Fruit fly (Drosophila melanogaster): ENCODE measurements around the gene Nha1.

The Nha1 gene

dm6 chr2L:6918517-6919202 lies 48.5 kb upstream of the Nha1 start, which contains the start of gene nop5 (continued):
- no peak for TF ChIP-seq pum (GFP tag; optimal IDR thresholded peaks at IDR 0.05)
- TF ChIP-seq CG5953 (GFP tag; IDR thresholded peaks at IDR 0.05): no peak
- TF ChIP-seq chif (GFP tag; optimal IDR thresholded peaks at IDR 0.05): no peak
- peak; percentile 44 for TF ChIP-seq sd (tag; optimal IDR thresholded peaks at IDR 0.05)
- TF ChIP-seq ind (GFP tag; optimal IDR thresholded peaks at IDR 0.05): peak; percentile 53
- TF ChIP-seq CG11093 (GFP tag; IDR thresholded peaks at IDR 0.05): no peak
- no peak for TF ChIP-seq CG10565 (GFP tag; optimal IDR thresholded peaks at IDR 0.05)
- TF ChIP-seq pzg (GFP tag; optimal IDR thresholded peaks at IDR 0.05): peak; percentile 47
- TF ChIP-seq Awh (GFP tag; IDR thresholded peaks at IDR 0.05): no peak
- peak; percentile 26; the same call in 1 of the 3 replicates for TF ChIP-seq CG14050 (GFP tag; IDR thresholded peaks at IDR 0.05)
- TF ChIP-seq Poxn (GFP tag; IDR thresholded peaks at IDR 0.05): no peak
- peak; percentile 5 for TF ChIP-seq sens (GFP tag)
- no peak for TF ChIP-seq seq (GFP tag; IDR thresholded peaks at IDR 0.05)
- peak; percentile 24 for TF ChIP-seq twi (tag; optimal IDR thresholded peaks at IDR 0.05)
- TF ChIP-seq otp (GFP tag; IDR thresholded peaks at IDR 0.05): no peak
- peak; percentile 5 for TF ChIP-seq CG5245 (GFP tag; optimal IDR thresholded peaks at IDR 0.05)
- peak; percentile 47 for TF ChIP-seq exex (tag; optimal IDR thresholded peaks at IDR 0.05)
- no peak for TF ChIP-seq sc (optimal IDR thresholded peaks at IDR 0.05)
- no peak for TF ChIP-seq sc (GFP tag; optimal IDR thresholded peaks at IDR 0.05)
- no peak for TF ChIP-seq Dip2 (GFP tag; IDR thresholded peaks at IDR 0.05)
- no peak for TF ChIP-seq CG14667 (GFP tag; IDR thresholded peaks at IDR 0.05)
- peak; percentile 24 for TF ChIP-seq cg (GFP tag; optimal IDR thresholded peaks at IDR 0.05)
- TF ChIP-seq tll (GFP tag; optimal IDR thresholded peaks at IDR 0.05): no peak
- TF ChIP-seq Dek (tag; optimal IDR thresholded peaks at IDR 0.05): peak; percentile 71
- no peak for TF ChIP-seq CG7928 (GFP tag; optimal IDR thresholded peaks at IDR 0.05)
- TF ChIP-seq schlank (tag; optimal IDR thresholded peaks at IDR 0.05): no peak
- peak; percentile 33 for TF ChIP-seq kah (GFP tag; optimal IDR thresholded peaks at IDR 0.05)
- TF ChIP-seq repo (GFP tag; optimal IDR thresholded peaks at IDR 0.05): no peak
- peak; percentile 88 for TF ChIP-seq cwo (GFP tag; optimal IDR thresholded peaks at IDR 0.05)
- no peak for TF ChIP-seq CG7357 (GFP tag; IDR thresholded peaks at IDR 0.05)
- TF ChIP-seq CG17361 (GFP tag; IDR thresholded peaks at IDR 0.05): peak; percentile 92
- no peak for TF ChIP-seq CG1647 (GFP tag; optimal IDR thresholded peaks at IDR 0.05)
- TF ChIP-seq CG30403 (GFP tag; optimal IDR thresholded peaks at IDR 0.05): peak; percentile 60
- TF ChIP-seq bigmax (GFP tag; optimal IDR thresholded peaks at IDR 0.05): peak; percentile 93
- peak; percentile 99 for TF ChIP-seq CG17186 (GFP tag; optimal IDR thresholded peaks at IDR 0.05)
- TF ChIP-seq CG6654 (GFP tag; optimal IDR thresholded peaks at IDR 0.05): peak; percentile 33
- no peak for TF ChIP-seq her (GFP tag; optimal IDR thresholded peaks at IDR 0.05)
- TF ChIP-seq odd (GFP tag; optimal IDR thresholded peaks at IDR 0.05): no peak
- no peak for TF ChIP-seq CG4404 (GFP tag; IDR thresholded peaks at IDR 0.05)
- no peak for TF ChIP-seq CG12769 (tag; optimal IDR thresholded peaks at IDR 0.05)
- no peak for TF ChIP-seq gfzf (GFP tag; optimal IDR thresholded peaks at IDR 0.05)
- no peak for TF ChIP-seq CG34224 (GFP tag; IDR thresholded peaks at IDR 0.05; ENCODE audit: partially characterized antibody)
- TF ChIP-seq Doc2 (GFP tag; IDR thresholded peaks at IDR 0.05): no peak
- TF ChIP-seq CG17802 (tag; optimal IDR thresholded peaks at IDR 0.05): no peak
- TF ChIP-seq dm (GFP tag; optimal IDR thresholded peaks at IDR 0.05): peak; percentile 99
- TF ChIP-seq CG10147 (GFP tag; optimal IDR thresholded peaks at IDR 0.05): peak; percentile 80
- TF ChIP-seq lov (optimal IDR thresholded peaks at IDR 0.05): no peak
- TF ChIP-seq lov (GFP tag; IDR thresholded peaks at IDR 0.05): no peak
- TF ChIP-seq Ets65A (GFP tag): no peak
- TF ChIP-seq Sry-δ (GFP tag; optimal IDR thresholded peaks at IDR 0.05): no peak
- no peak for TF ChIP-seq ttk (GFP tag; IDR thresholded peaks at IDR 0.05)
- TF ChIP-seq CG10321 (GFP tag; IDR thresholded peaks at IDR 0.05): no peak
